Fruit fly (Drosophila melanogaster): Measurements from ENCODE around the gene CG11069.

Gene CG11069

dm6 chr3R:24870389-24871048 lies 24.0 kb upstream of the CG11069 start, which contains the start of gene CycB3 (continued):
- no peak for TF ChIP-seq lilli (GFP tag; optimal IDR thresholded peaks at IDR 0.05)
- TF ChIP-seq CG17186 (GFP tag; optimal IDR thresholded peaks at IDR 0.05) = peak; percentile 89
- no peak for TF ChIP-seq vfl (GFP tag; optimal IDR thresholded peaks at IDR 0.05)
- peak in 1 of 2 experiments; percentile 2 for TF ChIP-seq dpn (GFP tag; optimal IDR thresholded peaks at IDR 0.05)
- TF ChIP-seq CG32772 (GFP tag; IDR thresholded peaks at IDR 0.05) = no peak
- TF ChIP-seq CG4854 (GFP tag; optimal IDR thresholded peaks at IDR 0.05) = peak; percentile 7
- peak; percentile 50; the same call in 1 of the 2 replicates for TF ChIP-seq bbx (GFP tag; IDR thresholded peaks at IDR 0.05; ENCODE audit: partially characterized antibody)
- TF ChIP-seq pros (GFP tag; optimal IDR thresholded peaks at IDR 0.05) = no peak
- no peak for TF ChIP-seq usp (GFP tag; optimal IDR thresholded peaks at IDR 0.05)
- TF ChIP-seq CG1233 (GFP tag; optimal IDR thresholded peaks at IDR 0.05) = peak; percentile 11
- no peak for TF ChIP-seq CG34376 (GFP tag; optimal IDR thresholded peaks at IDR 0.05)
- TF ChIP-seq CG16813 (GFP tag; IDR thresholded peaks at IDR 0.05; ENCODE audit: partially characterized antibody) = no peak
- TF ChIP-seq CG7556 (GFP tag; optimal IDR thresholded peaks at IDR 0.05) = no peak
- TF ChIP-seq pb (GFP tag; optimal IDR thresholded peaks at IDR 0.05) = no peak
- peak; percentile 46 for TF ChIP-seq NfI (GFP tag; optimal IDR thresholded peaks at IDR 0.05)
- no peak for TF ChIP-seq CG10654 (GFP tag; optimal IDR thresholded peaks at IDR 0.05)
- no peak for TF ChIP-seq trh (GFP tag; optimal IDR thresholded peaks at IDR 0.05)
- TF ChIP-seq Camta (GFP tag; optimal IDR thresholded peaks at IDR 0.05) = no peak
- TF ChIP-seq ttk (GFP tag; IDR thresholded peaks at IDR 0.05) = peak; percentile 20; the same call in 1 of the 2 replicates
- TF ChIP-seq sug (tag; optimal IDR thresholded peaks at IDR 0.05) = no peak
- no peak for TF ChIP-seq shn (GFP tag; optimal IDR thresholded peaks at IDR 0.05)
- no peak for TF ChIP-seq dati (GFP tag; IDR thresholded peaks at IDR 0.05)
- no peak for TF ChIP-seq Ssrp (tag; optimal IDR thresholded peaks at IDR 0.05)
- TF ChIP-seq scrt (GFP tag; optimal IDR thresholded peaks at IDR 0.05) = no peak
- TF ChIP-seq pzg (GFP tag; optimal IDR thresholded peaks at IDR 0.05) = peak; percentile 94
- TF ChIP-seq nmo (GFP tag; optimal IDR thresholded peaks at IDR 0.05) = peak; percentile 50
- TF ChIP-seq HLHmδ (GFP tag; optimal IDR thresholded peaks at IDR 0.05) = peak; percentile 78
- no peak for TF ChIP-seq ems (GFP tag; optimal IDR thresholded peaks at IDR 0.05)
- TF ChIP-seq NC2α (GFP tag; optimal IDR thresholded peaks at IDR 0.05) = no peak
- peak; percentile 79 for TF ChIP-seq trem (tag; optimal IDR thresholded peaks at IDR 0.05)
- peak; percentile 39 for TF ChIP-seq CHES-1-like (GFP tag; optimal IDR thresholded peaks at IDR 0.05)
- TF ChIP-seq pfk (GFP tag; optimal IDR thresholded peaks at IDR 0.05) = peak; percentile 38
- no peak for TF ChIP-seq BtbVII (GFP tag; optimal IDR thresholded peaks at IDR 0.05)
- TF ChIP-seq Doc3 (GFP tag; IDR thresholded peaks at IDR 0.05; ENCODE audit: partially characterized antibody) = no peak
- TF ChIP-seq sc (optimal IDR thresholded peaks at IDR 0.05) = no peak
- TF ChIP-seq sc (GFP tag; optimal IDR thresholded peaks at IDR 0.05) = no peak
- TF ChIP-seq Elba2 (GFP tag; optimal IDR thresholded peaks at IDR 0.05) = no peak
- TF ChIP-seq CG10274 (GFP tag; optimal IDR thresholded peaks at IDR 0.05) = no peak
- no peak for TF ChIP-seq Atf6 (GFP tag; IDR thresholded peaks at IDR 0.05)
- TF ChIP-seq gsb-n (tag; optimal IDR thresholded peaks at IDR 0.05) = peak; percentile 11
- no peak for TF ChIP-seq otp (GFP tag; IDR thresholded peaks at IDR 0.05)
- no peak for TF ChIP-seq emc (GFP tag; optimal IDR thresholded peaks at IDR 0.05)
- TF ChIP-seq CG17385 (GFP tag; optimal IDR thresholded peaks at IDR 0.05) = peak; percentile 34
- peak; percentile 93 for TF ChIP-seq Ets97D (GFP tag; optimal IDR thresholded peaks at IDR 0.05)
- TF ChIP-seq CG11085 (GFP tag; IDR thresholded peaks at IDR 0.05) = no peak
- 0 out of 3 replicates have a peak, but pooled peaks have one; percentile 51 for TF ChIP-seq CG6791 (GFP tag; IDR thresholded peaks at IDR 0.05; ENCODE audit: partially characterized antibody)
- TF ChIP-seq tio (GFP tag; optimal IDR thresholded peaks at IDR 0.05) = no peak
- TF ChIP-seq jigr1 (GFP tag; IDR thresholded peaks at IDR 0.05) = no peak
- peak; percentile 36 for TF ChIP-seq CG2712 (tag; optimal IDR thresholded peaks at IDR 0.05)
- TF ChIP-seq pho (GFP tag; optimal IDR thresholded peaks at IDR 0.05) = no peak
